Fruit fly (Drosophila melanogaster): ENCODE results near the gene CG9801.

The CG9801 gene

dm6 chr3R:8779823-8780222, 32.3 kb upstream of the CG9801 start, which contains the start of gene CG33191:
CG33191 (minus strand) TSS chr3R:8779923.
- TF ChIP-seq CG1602 (GFP tag; optimal IDR thresholded peaks at IDR 0.05): no peak
- TF ChIP-seq fd3F (GFP tag; optimal IDR thresholded peaks at IDR 0.05): no peak
- no peak for TF ChIP-seq B-H2 (GFP tag; optimal IDR thresholded peaks at IDR 0.05)
- TF ChIP-seq Ptx1 (GFP tag; IDR thresholded peaks at IDR 0.05): no peak
- TF ChIP-seq Side (GFP tag; optimal IDR thresholded peaks at IDR 0.05): no peak
- TF ChIP-seq Dbx (GFP tag; IDR thresholded peaks at IDR 0.05): no peak
- TF ChIP-seq oc (tag; optimal IDR thresholded peaks at IDR 0.05): no peak
- TF ChIP-seq gcm (GFP tag; optimal IDR thresholded peaks at IDR 0.05): no peak
- TF ChIP-seq onecut (GFP tag; IDR thresholded peaks at IDR 0.05): no peak
- no peak for TF ChIP-seq CG4707 (GFP tag; optimal IDR thresholded peaks at IDR 0.05)
- TF ChIP-seq Dp (GFP tag; optimal IDR thresholded peaks at IDR 0.05): no peak
- TF ChIP-seq CG9215 (GFP tag; IDR thresholded peaks at IDR 0.05): no peak
- TF ChIP-seq Usf (GFP tag; optimal IDR thresholded peaks at IDR 0.05): no peak
- TF ChIP-seq Camta (GFP tag; optimal IDR thresholded peaks at IDR 0.05): no peak
- TF ChIP-seq CG8388 (GFP tag; optimal IDR thresholded peaks at IDR 0.05): no peak
- TF ChIP-seq Chrac-16 (GFP tag; optimal IDR thresholded peaks at IDR 0.05): no peak
- TF ChIP-seq Blimp-1 (GFP tag; optimal IDR thresholded peaks at IDR 0.05): no peak

dm6 chr3R:8773135-8773534, 25.7 kb upstream of the CG9801 start, which contains the start of gene CG34301:
CG34301 (plus strand) TSS chr3R:8773435.
- TF ChIP-seq Jarid2 (GFP tag; optimal IDR thresholded peaks at IDR 0.05): peak; percentile 13
- 0 out of 2 replicates have a peak, but pooled peaks have one; percentile 9 for TF ChIP-seq CG13287 (GFP tag; IDR thresholded peaks at IDR 0.05; ENCODE audit: partially characterized antibody)
- TF ChIP-seq gsb (GFP tag; IDR thresholded peaks at IDR 0.05): no peak

- TF ChIP-seq CG17385 (GFP tag; optimal IDR thresholded peaks at IDR 0.05): no peak
These were observed 25.1 kb upstream of the CG9801 start, which contains the start of gene CG13318 for dm6 chr3R:8772591-8772990. CG13318 (minus strand) TSS chr3R:8772691.

- TF ChIP-seq dysf (GFP tag; IDR thresholded peaks at IDR 0.05): no peak
These were observed 21.6 kb upstream of the CG9801 start, which contains the start of gene CG8236 for dm6 chr3R:8769094-8769493. CG8236 (plus strand) TSS chr3R:8769394.

- TF ChIP-seq z (GFP tag; IDR thresholded peaks at IDR 0.05) (peak; percentile 91), zfh1 (GFP tag; IDR thresholded peaks at IDR 0.05) (0 out of 3 replicates have a peak, but pooled peaks have one; percentile 22), CG2120 (GFP tag; optimal IDR thresholded peaks at IDR 0.05) (no peak), Deaf1 (tag; optimal IDR thresholded peaks at IDR 0.05) (peak; percentile 94)
These were observed 20.5 kb upstream of the CG9801 start, which contains the start of the genes CG34135 and CG11768 for dm6 chr3R:8767998-8768397. CG34135 (minus strand) TSS chr3R:8768191. CG11768 (minus strand) TSS chr3R:8768200.

dm6 chr3R:8748776-8749126, 1.3 kb upstream of the CG9801 start:
- no peak for TF ChIP-seq cwo (GFP tag; optimal IDR thresholded peaks at IDR 0.05)
- TF ChIP-seq pb (GFP tag; optimal IDR thresholded peaks at IDR 0.05): no peak
- no peak for TF ChIP-seq her (GFP tag; optimal IDR thresholded peaks at IDR 0.05)
